Fruit fly (Drosophila melanogaster) whole organism, embryonic: Measurements from ENCODE around the gene obe.

Experiments used
- CG1603 ChIP-seq: fragments of 200-800 bp; sonication (Bioruptor generic); optimal IDR thresholded peaks from 2 replicates; lab custom pipeline; 2019; ENCODE audit warnings: missing biosample characterization, mild to moderate bottlenecking, missing genetic modification characterization, moderate library complexity
- CG42726 ChIP-seq: fragments of 200-800 bp; sonication (Bioruptor generic); IDR thresholded peaks from 2 replicates; pipeline ENCODE4 v1.3.6; 2022; ENCODE audit warnings: missing biosample characterization, missing genetic modification characterization; ENCODE audit not compliant: partially characterized antibody
- GATAe ChIP-seq: fragments of 200-800 bp; sonication (Bioruptor generic); conservative IDR thresholded peaks from 2 replicates; pipeline ENCODE4 v1.3.6; 2022; ENCODE audit warnings: missing biosample characterization, missing genetic modification characterization
- Sry-δ ChIP-seq: fragments of 200-800 bp; sonication (Bioruptor generic); optimal IDR thresholded peaks from 2 replicates; lab custom pipeline; 2016; ENCODE audit warnings: missing biosample characterization, missing genetic modification characterization
- ato ChIP-seq: fragments of 200-800 bp; sonication (Bioruptor generic); IDR thresholded peaks from 2 replicates; pipeline ENCODE4 v1.3.6; 2022; ENCODE audit warnings: missing biosample characterization, missing genetic modification characterization; ENCODE audit not compliant: partially characterized antibody
- az2 ChIP-seq: fragments of 200-800 bp; sonication (Bioruptor generic); optimal IDR thresholded peaks from 3 replicates; lab custom pipeline; 2016; ENCODE audit warnings: missing biosample characterization, missing genetic modification characterization
- ind ChIP-seq: fragments of 200-800 bp; sonication (Bioruptor generic); optimal IDR thresholded peaks from 3 replicates; lab custom pipeline; 2016; ENCODE audit warnings: missing biosample characterization, missing genetic modification characterization
- pb ChIP-seq: fragments of 200-800 bp; sonication (Bioruptor generic); optimal IDR thresholded peaks from 3 replicates; lab custom pipeline; 2016; ENCODE audit warnings: missing biosample characterization, missing genetic modification characterization
- psq ChIP-seq: fragments of 200-800 bp; sonication (Bioruptor generic); optimal IDR thresholded peaks from 2 replicates; lab custom pipeline; 2017; ENCODE audit warnings: missing biosample characterization, missing genetic modification characterization
- tio ChIP-seq: fragments of 200-800 bp; sonication (Bioruptor generic); optimal IDR thresholded peaks from 2 replicates; lab custom pipeline; 2017; ENCODE audit warnings: missing biosample characterization, missing genetic modification characterization, inconsistent platforms

dm6 chr3R:15447791-15448190, 38.1 kb upstream of the obe start:
- TF ChIP-seq az2 (GFP tag; lab: Kevin White, UChicago) (no peak), pb (no peak), Sry-δ (GFP tag; lab: Kevin White, UChicago) (no peak), ato (GFP tag; lab: Robert Waterston, UW) (no peak), psq (GFP tag; lab: Kevin White, UChicago) (no peak), GATAe (GFP tag; lab: Robert Waterston, UW) (no peak), CG1603 (tag; lab: Kevin White, UChicago) (no peak), tio (GFP tag; lab: Kevin White, UChicago) (no peak), CG42726 (GFP tag; lab: Robert Waterston, UW) (no peak), ind (GFP tag; lab: Kevin White, UChicago) (no peak)
